Worm (Caenorhabditis elegans): ENCODE measurements around the gene taf-6.1.

DNA sequence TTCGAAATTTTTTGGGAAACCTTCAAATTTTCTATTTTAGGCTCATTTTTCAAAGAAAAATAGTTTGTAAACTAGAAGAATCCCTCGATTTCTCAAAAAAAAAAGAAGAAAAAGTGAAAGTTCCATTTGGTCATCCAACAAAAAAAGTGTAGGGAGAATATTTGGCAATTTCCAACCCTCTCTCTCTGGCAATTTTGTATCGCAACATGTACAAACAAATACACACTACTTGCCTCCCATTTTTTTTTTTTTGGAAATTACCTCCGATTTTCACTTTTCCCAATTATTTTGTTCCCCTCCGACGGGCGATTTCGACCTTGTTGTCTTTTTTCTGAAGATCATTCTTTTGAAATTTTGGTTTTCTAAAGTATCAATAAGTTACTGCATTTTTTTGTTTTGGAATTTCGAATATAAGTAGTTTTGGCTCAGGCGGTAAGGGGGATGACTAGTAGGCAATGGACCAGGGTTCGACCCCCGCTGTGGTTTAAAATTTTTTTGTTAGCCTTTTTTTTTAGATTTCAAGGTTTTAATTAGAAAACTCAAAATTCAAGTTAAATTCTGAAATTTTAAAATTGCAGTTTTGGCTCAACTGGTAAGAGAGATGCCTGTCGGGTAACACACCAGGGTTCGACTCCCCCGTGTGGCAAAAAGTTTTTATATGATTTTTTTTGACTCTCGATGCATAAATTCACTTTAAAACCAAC, 39.1 kb upstream of the taf-6.1 start:
- TF ChIP-seq him-1 (tag; optimal IDR thresholded peaks at IDR 0.05) = no peak
- TF ChIP-seq W03F9.2 (tag; optimal IDR thresholded peaks at IDR 0.05) = no peak
- no peak for TF ChIP-seq dao-5 (tag; optimal IDR thresholded peaks at IDR 0.05)
